Worm (Caenorhabditis elegans) whole organism, late embryonic: Measurements from ENCODE around the gene rbm-22.
A peak's percentile ranks its signal among the peaks of the same experiment; 100 is the strongest.

ENCODE experiments used
- C08G9.2 ChIP-seq: sonication (generic microtip); optimal IDR thresholded peaks from 2 replicates; lab custom pipeline; 2016; ENCODE audit warnings: mild to moderate bottlenecking, missing genetic modification characterization, moderate library complexity, missing compliant biosample characterization
- C38D4.7 ChIP-seq: fragments of 200-800 bp; sonication (Bioruptor generic); optimal IDR thresholded peaks from 2 replicates; lab custom pipeline; 2018; ENCODE audit warnings: mild to moderate bottlenecking, missing genetic modification characterization, moderate library complexity, missing compliant biosample characterization
- F13H6.1 ChIP-seq: sonication (generic microtip); optimal IDR thresholded peaks from 2 replicates; lab custom pipeline; 2016; ENCODE audit warnings: missing genetic modification characterization, missing compliant biosample characterization
- K02D7.2 ChIP-seq: sonication (generic microtip); optimal IDR thresholded peaks from 2 replicates; lab custom pipeline; 2017; ENCODE audit warnings: mild to moderate bottlenecking, missing genetic modification characterization, missing compliant biosample characterization
- K09A11.1 ChIP-seq: sonication (generic microtip); optimal IDR thresholded peaks from 2 replicates; lab custom pipeline; 2017; ENCODE audit warnings: antibody characterized with exemption, mild to moderate bottlenecking, missing genetic modification characterization, missing compliant biosample characterization; ENCODE audit not compliant: insufficient read depth
- ahr-1 ChIP-seq: sonication (generic microtip); optimal IDR thresholded peaks from 2 replicates; lab custom pipeline; 2016; ENCODE audit warnings: missing genetic modification characterization, missing compliant biosample characterization
- ceh-2 ChIP-seq: sonication (generic microtip); optimal IDR thresholded peaks from 2 replicates; lab custom pipeline; 2016; ENCODE audit warnings: missing genotype, missing genetic modification characterization, missing compliant biosample characterization
- ceh-31 ChIP-seq: sonication (generic microtip); optimal IDR thresholded peaks from 2 replicates; lab custom pipeline; 2016; ENCODE audit warnings: missing genetic modification characterization, missing compliant biosample characterization
- ceh-45 ChIP-seq: fragments of 200-800 bp; sonication (Bioruptor generic); IDR thresholded peaks from 2 replicates; pipeline ENCODE4 v1.3.6; 2022; ENCODE audit warnings: missing genetic modification reagents, missing genetic modification characterization, missing compliant biosample characterization
- ceh-6 ChIP-seq: fragments of 200-800 bp; sonication (Bioruptor generic); optimal IDR thresholded peaks from 2 replicates; lab custom pipeline; 2018; ENCODE audit warnings: mild to moderate bottlenecking, missing genetic modification characterization, missing compliant biosample characterization
- che-1 ChIP-seq: sonication (generic microtip); optimal IDR thresholded peaks from 2 replicates; lab custom pipeline; 2016; ENCODE audit warnings: mild to moderate bottlenecking, missing genetic modification characterization, missing compliant biosample characterization
- dve-1 ChIP-seq: sonication (generic microtip); optimal IDR thresholded peaks from 2 replicates; lab custom pipeline; 2017; ENCODE audit warnings: antibody characterized with exemption, mild to moderate bottlenecking, missing genetic modification characterization, missing compliant biosample characterization
- elt-2 ChIP-seq: sonication (generic microtip); optimal IDR thresholded peaks from 2 replicates; lab custom pipeline; 2016; ENCODE audit warnings: missing genetic modification reagents, missing genetic modification characterization, missing compliant biosample characterization
- ets-4 ChIP-seq: sonication (generic microtip); optimal IDR thresholded peaks from 2 replicates; lab custom pipeline; 2016; ENCODE audit warnings: missing genetic modification characterization, missing compliant biosample characterization
- eyg-1 ChIP-seq: sonication (generic microtip); optimal IDR thresholded peaks from 2 replicates; lab custom pipeline; 2016; ENCODE audit warnings: missing genotype, missing genetic modification characterization, missing compliant biosample characterization
- fax-1 ChIP-seq: sonication (generic microtip); optimal IDR thresholded peaks from 2 replicates; lab custom pipeline; 2016; ENCODE audit warnings: missing genotype, missing genetic modification characterization, missing compliant biosample characterization
- fkh-10 ChIP-seq: fragments of 150-350 bp; optimal IDR thresholded peaks from 2 replicates; lab custom pipeline; 2014; ENCODE audit warnings: missing biosample characterization, missing genetic modification reagents, missing genetic modification characterization
- gmeb-2 ChIP-seq: sonication (generic microtip); optimal IDR thresholded peaks from 2 replicates; lab custom pipeline; 2016; ENCODE audit warnings: missing genetic modification characterization, inconsistent platforms, missing compliant biosample characterization
- hlh-15 ChIP-seq: sonication (generic microtip); optimal IDR thresholded peaks from 2 replicates; lab custom pipeline; 2016; ENCODE audit warnings: missing genetic modification characterization, missing compliant biosample characterization
- hlh-30 ChIP-seq: sonication (generic microtip); optimal IDR thresholded peaks from 2 replicates; lab custom pipeline; 2017; ENCODE audit warnings: antibody characterized with exemption, missing genetic modification characterization, missing compliant biosample characterization; ENCODE audit not compliant: insufficient read depth
- lim-6 ChIP-seq: sonication (generic microtip); optimal IDR thresholded peaks from 2 replicates; lab custom pipeline; 2016; ENCODE audit warnings: missing genetic modification characterization, missing compliant biosample characterization
- lin-11 ChIP-seq: fragments of 200-800 bp; sonication (Bioruptor generic); optimal IDR thresholded peaks from 2 replicates; lab custom pipeline; 2018; ENCODE audit warnings: mild to moderate bottlenecking, missing genetic modification characterization, missing compliant biosample characterization
- madf-2 ChIP-seq: sonication (generic microtip); optimal IDR thresholded peaks from 2 replicates; lab custom pipeline; 2017; ENCODE audit warnings: missing genetic modification characterization, missing compliant biosample characterization
- nfya-1 ChIP-seq: sonication (generic microtip); optimal IDR thresholded peaks from 2 replicates; lab custom pipeline; 2017; ENCODE audit warnings: missing genetic modification characterization, mild to moderate bottlenecking, missing compliant biosample characterization, antibody characterized with exemption, moderate library complexity
- nhr-11 ChIP-seq: fragments of 150-350 bp; optimal IDR thresholded peaks from 2 replicates; lab custom pipeline; 2014; ENCODE audit warnings: missing biosample characterization, missing genetic modification characterization
- pat-9 ChIP-seq: fragments of 200-800 bp; sonication (Bioruptor generic); optimal IDR thresholded peaks from 2 replicates; lab custom pipeline; 2018; ENCODE audit warnings: mild to moderate bottlenecking, missing genetic modification characterization, moderate library complexity, missing compliant biosample characterization
- pax-1 ChIP-seq: fragments of 150-350 bp; optimal IDR thresholded peaks from 2 replicates; lab custom pipeline; 2014; ENCODE audit warnings: missing biosample characterization, missing genetic modification characterization
- pha-2 ChIP-seq: sonication (generic microtip); optimal IDR thresholded peaks from 2 replicates; lab custom pipeline; 2017; ENCODE audit warnings: mild to moderate bottlenecking, missing genetic modification characterization, missing compliant biosample characterization
- pha-4 ChIP-seq: fragments of 150-350 bp; optimal IDR thresholded peaks from 2 replicates; lab custom pipeline; 2018; ENCODE audit warnings: missing biosample characterization, missing genetic modification reagents, missing genetic modification characterization
- pqm-1 ChIP-seq: sonication (generic microtip); optimal IDR thresholded peaks from 2 replicates; lab custom pipeline; 2016; ENCODE audit warnings: missing genetic modification characterization, missing compliant biosample characterization
- pros-1 ChIP-seq: fragments of 150-350 bp; optimal IDR thresholded peaks from 2 replicates; lab custom pipeline; 2014; ENCODE audit warnings: missing biosample characterization, missing genetic modification reagents, missing genetic modification characterization
- ref-2 ChIP-seq: sonication (generic microtip); optimal IDR thresholded peaks from 2 replicates; lab custom pipeline; 2016; ENCODE audit warnings: missing genetic modification characterization, missing compliant biosample characterization
- rnt-1 ChIP-seq: sonication (generic microtip); optimal IDR thresholded peaks from 2 replicates; lab custom pipeline; 2016; ENCODE audit warnings: missing genetic modification characterization, missing compliant biosample characterization
- sox-2 ChIP-seq: fragments of 200-800 bp; sonication (Bioruptor generic); IDR thresholded peaks from 2 replicates; pipeline ENCODE4 v1.3.6; 2022; ENCODE audit warnings: missing genetic modification reagents, missing genetic modification characterization, missing compliant biosample characterization
- sox-4 ChIP-seq: sonication (generic microtip); optimal IDR thresholded peaks from 2 replicates; lab custom pipeline; 2017; ENCODE audit warnings: mild to moderate bottlenecking, missing genetic modification characterization, inconsistent platforms, missing compliant biosample characterization
- tbx-2 ChIP-seq: sonication (generic microtip); optimal IDR thresholded peaks from 2 replicates; lab custom pipeline; 2016; ENCODE audit warnings: missing genetic modification characterization, missing compliant biosample characterization
- tbx-7 ChIP-seq: sonication (generic microtip); optimal IDR thresholded peaks from 2 replicates; lab custom pipeline; 2016; ENCODE audit warnings: missing genotype, missing genetic modification characterization, missing compliant biosample characterization
- unc-42 ChIP-seq: sonication (generic microtip); optimal IDR thresholded peaks from 2 replicates; lab custom pipeline; 2016; ENCODE audit warnings: missing genotype, missing genetic modification characterization, missing compliant biosample characterization

rbm-22 gene

ce11 chrIV:10855946-10856345 is 5.3 kb upstream of the rbm-22 start:
- TF ChIP-seq nfya-1 (peak; percentile 30), ceh-45 (GFP tag; lab: Robert Waterston, UW) (no peak), ahr-1 (tag; lab: Kevin White, UChicago) (no peak)
- TF ChIP-seq, all 69 proteins: peak for 1

- TF ChIP-seq ets-4 (tag; lab: Kevin White, UChicago) = no peak
- TF ChIP-seq K09A11.1 (tag; lab: Kevin White, UChicago) = no peak
- TF ChIP-seq unc-42 (tag; lab: Kevin White, UChicago) = peak; percentile 6
- no peak for TF ChIP-seq pha-4
- TF ChIP-seq pha-2 (tag; lab: Kevin White, UChicago) = no peak
- TF ChIP-seq fax-1 (tag; lab: Kevin White, UChicago) = no peak
- no peak for TF ChIP-seq ceh-6 (GFP tag; lab: Kevin White, UChicago)
- TF ChIP-seq dve-1 (tag; lab: Kevin White, UChicago) = no peak
- TF ChIP-seq eyg-1 (tag; lab: Kevin White, UChicago) = no peak
These were observed 2.7 kb upstream of the rbm-22 start, which contains the start of the genes T11G6.2 and hars-1 for ce11 chrIV:10858300-10859016. Gene T11G6.2 (minus strand): TSS chrIV:10858496. Gene hars-1 (plus strand): TSS chrIV:10858957.

ce11 chrIV:10864031-10864430 is 2.8 kb downstream of the rbm-22 start, which contains the start of gene nish-1:
Gene nish-1 (plus strand): TSS chrIV:10864331.
- TF ChIP-seq gmeb-2 (no peak), pax-1 (tag; lab: Kevin White, UChicago) (no peak), fkh-10 (GFP tag; lab: Kevin White, UChicago) (no peak), pat-9 (tag; lab: Kevin White, UChicago) (no peak), hlh-30 (tag; lab: Kevin White, UChicago) (no peak), F13H6.1 (tag; lab: Kevin White, UChicago) (no peak), C38D4.7 (GFP tag; lab: Kevin White, UChicago) (no peak), K02D7.2 (tag; lab: Kevin White, UChicago) (no peak), ets-4 (tag; lab: Kevin White, UChicago) (no peak), rnt-1 (tag; lab: Kevin White, UChicago) (no peak), elt-2 (tag; lab: Kevin White, UChicago) (no peak), pros-1 (no peak), pqm-1 (tag; lab: Kevin White, UChicago) (no peak), lin-11 (tag; lab: Kevin White, UChicago) (no peak), madf-2 (tag; lab: Kevin White, UChicago) (no peak), che-1 (tag; lab: Kevin White, UChicago) (no peak), nhr-11 (tag; lab: Kevin White, UChicago) (no peak), hlh-15 (no peak), tbx-7 (tag; lab: Kevin White, UChicago) (no peak)

- TF ChIP-seq lim-6 (tag; lab: Kevin White, UChicago) = no peak
- peak; percentile 62 for TF ChIP-seq ceh-31 (tag; lab: Kevin White, UChicago)
- TF ChIP-seq tbx-2 (tag; lab: Kevin White, UChicago) = no peak
- TF ChIP-seq ceh-2 (tag; lab: Kevin White, UChicago) = no peak
- TF ChIP-seq fkh-10 (GFP tag; lab: Kevin White, UChicago) = no peak
- no peak for TF ChIP-seq lin-11 (tag; lab: Kevin White, UChicago)
- TF ChIP-seq ceh-45 (GFP tag; lab: Robert Waterston, UW) = peak; percentile 10; the same call in 1 of the 2 replicates
- peak; percentile 52 for TF ChIP-seq sox-2
- no peak for TF ChIP-seq elt-2 (tag; lab: Kevin White, UChicago)
- no peak for TF ChIP-seq sox-4 (tag; lab: Kevin White, UChicago)
- peak; percentile 37 for TF ChIP-seq ref-2 (tag; lab: Kevin White, UChicago)
- TF ChIP-seq C08G9.2 = no peak
These were observed 6.4 kb downstream of the rbm-22 start for ce11 chrIV:10867370-10868146.
